Fruit fly (Drosophila melanogaster) whole organism, wandering third instar larva: ENCODE results near the gene Stam.
A peak's percentile ranks its signal among the peaks of the same experiment; 100 is the strongest.

Experiments
- Abd-B ChIP-seq: fragments of >200 bp; optimal IDR thresholded peaks from 2 replicates; lab custom pipeline; 2017; ENCODE audit warnings: missing biosample characterization, missing genetic modification characterization
- CG32264 ChIP-seq: fragments of 200-800 bp; sonication (Bioruptor generic); optimal IDR thresholded peaks from 2 replicates; lab custom pipeline; 2016; ENCODE audit warnings: missing biosample characterization, missing genetic modification characterization
- CG9705 ChIP-seq: fragments of 200-800 bp; sonication (Bioruptor generic); optimal IDR thresholded peaks from 2 replicates; lab custom pipeline; 2018; ENCODE audit warnings: missing biosample characterization, mild to moderate bottlenecking, missing genetic modification characterization
- CrebA ChIP-seq: fragments of 200-800 bp; sonication (Bioruptor generic); optimal IDR thresholded peaks from 2 replicates; lab custom pipeline; 2016; ENCODE audit warnings: missing biosample characterization, mild to moderate bottlenecking, missing genetic modification characterization, borderline replicate concordance
- Dfd ChIP-seq: fragments of >200 bp; optimal IDR thresholded peaks from 2 replicates; lab custom pipeline; 2017; ENCODE audit warnings: missing biosample characterization, missing genetic modification characterization
- Dif ChIP-seq: fragments of 200-275, 200-300 bp; sonication (Bioruptor generic); optimal IDR thresholded peaks from 2 replicates; lab custom pipeline; 2018; ENCODE audit warnings: missing biosample characterization, missing genetic modification characterization; ENCODE audit not compliant: partially characterized antibody
- Hr78 ChIP-seq: fragments of >200 bp; optimal IDR thresholded peaks from 2 replicates; lab custom pipeline; 2017; ENCODE audit warnings: missing biosample characterization, missing genetic modification characterization
- Hr83 ChIP-seq: fragments of 200-300 bp; sonication (Bioruptor generic); optimal IDR thresholded peaks from 2 replicates; lab custom pipeline; 2016; ENCODE audit warnings: missing biosample characterization, mild to moderate bottlenecking, missing genetic modification characterization, moderate library complexity; ENCODE audit not compliant: poor library complexity, severe bottlenecking
- Jra ChIP-seq: sonication (Bioruptor generic); optimal IDR thresholded peaks from 2 replicates; lab custom pipeline; 2016; ENCODE audit warnings: missing biosample characterization, missing genetic modification characterization
- Mio ChIP-seq: sonication (Bioruptor generic); optimal IDR thresholded peaks from 2 replicates; lab custom pipeline; 2016; ENCODE audit warnings: missing biosample characterization, missing genetic modification characterization
- N ChIP-seq: fragments of >200 bp; optimal IDR thresholded peaks from 2 replicates; lab custom pipeline; 2018; ENCODE audit warnings: missing biosample characterization, missing external identifiers, missing genetic modification characterization
- OdsH ChIP-seq: fragments of 200-800 bp; sonication (Bioruptor generic); optimal IDR thresholded peaks from 2 replicates; lab custom pipeline; 2016; ENCODE audit warnings: missing biosample characterization, mild to moderate bottlenecking, missing genetic modification characterization
- Vsx2 ChIP-seq: fragments of 200-300, 225-300 bp; sonication (Bioruptor generic); optimal IDR thresholded peaks from 2 replicates; lab custom pipeline; 2018; ENCODE audit warnings: missing biosample characterization, missing genetic modification characterization; ENCODE audit not compliant: partially characterized antibody
- br ChIP-seq: fragments of 200-800 bp; sonication (Bioruptor generic); optimal IDR thresholded peaks from 2 replicates; lab custom pipeline; 2016; ENCODE audit warnings: missing biosample characterization, missing genetic modification characterization
- brk ChIP-seq: fragments of 200-800 bp; sonication (Bioruptor generic); optimal IDR thresholded peaks from 2 replicates; lab custom pipeline; 2016; ENCODE audit warnings: missing biosample characterization, mild to moderate bottlenecking, missing genetic modification characterization
- dmrt93B ChIP-seq: fragments of 200-800 bp; sonication (Bioruptor generic); optimal IDR thresholded peaks from 2 replicates; lab custom pipeline; 2018; ENCODE audit warnings: missing biosample characterization, mild to moderate bottlenecking, missing genetic modification characterization
- dsf ChIP-seq: sonication (Bioruptor generic); optimal IDR thresholded peaks from 2 replicates; lab custom pipeline; 2016; ENCODE audit warnings: missing biosample characterization, missing genetic modification characterization, borderline replicate concordance
- ey ChIP-seq: fragments of 200-800 bp; sonication (Bioruptor generic); optimal IDR thresholded peaks from 2 replicates; lab custom pipeline; 2016; ENCODE audit warnings: missing biosample characterization, missing genetic modification characterization
- foxo ChIP-seq, 2 experiments: fragments of 200-800 bp; sonication (Bioruptor generic); optimal IDR thresholded peaks; 2 replicates in 1 of 2; 3 replicates in 1 of 2; lab custom pipeline; 2016 to 2017; ENCODE audit warnings: missing biosample characterization in 2 of 2, missing genetic modification characterization in 2 of 2
- fru ChIP-seq: fragments of 200-800 bp; sonication (Bioruptor generic); optimal IDR thresholded peaks from 3 replicates; lab custom pipeline; 2016; ENCODE audit warnings: missing biosample characterization, mild to moderate bottlenecking, missing genetic modification characterization
- h ChIP-seq: fragments of 200-800 bp; sonication (Bioruptor generic); optimal IDR thresholded peaks from 3 replicates; lab custom pipeline; 2016; ENCODE audit warnings: missing biosample characterization, mild to moderate bottlenecking, missing genetic modification characterization
- jim ChIP-seq: fragments of 175-275, 200-325 bp; sonication (Bioruptor generic); optimal IDR thresholded peaks from 2 replicates; lab custom pipeline; 2016; ENCODE audit warnings: missing biosample characterization, mild to moderate bottlenecking, missing genetic modification characterization
- pan ChIP-seq: fragments of >200 bp; optimal IDR thresholded peaks from 2 replicates; lab custom pipeline; 2017
- psq ChIP-seq: fragments of 200-800 bp; sonication (Bioruptor generic); optimal IDR thresholded peaks from 3 replicates; lab custom pipeline; 2017; ENCODE audit warnings: missing biosample characterization, mild to moderate bottlenecking, missing genetic modification characterization, moderate library complexity
- rgr ChIP-seq: fragments of 200-800 bp; sonication (Bioruptor generic); optimal IDR thresholded peaks from 3 replicates; lab custom pipeline; 2016; ENCODE audit warnings: missing biosample characterization, mild to moderate bottlenecking, missing genetic modification characterization
- sv ChIP-seq: fragments of 200-800 bp; sonication (Bioruptor generic); optimal IDR thresholded peaks from 3 replicates; lab custom pipeline; 2016; ENCODE audit warnings: missing biosample characterization, missing genetic modification characterization
- tai ChIP-seq: sonication (Bioruptor generic); optimal IDR thresholded peaks from 2 replicates; lab custom pipeline; 2016; ENCODE audit warnings: missing biosample characterization, missing genetic modification characterization
- usp ChIP-seq: fragments of >200 bp; optimal IDR thresholded peaks from 2 replicates; lab custom pipeline; 2017; ENCODE audit warnings: missing biosample characterization, missing genetic modification characterization
- woc ChIP-seq: sonication (Bioruptor generic); optimal IDR thresholded peaks from 2 replicates; lab custom pipeline; 2016; ENCODE audit warnings: missing biosample characterization, mild to moderate bottlenecking, missing genetic modification characterization

Gene Stam

DNA sequence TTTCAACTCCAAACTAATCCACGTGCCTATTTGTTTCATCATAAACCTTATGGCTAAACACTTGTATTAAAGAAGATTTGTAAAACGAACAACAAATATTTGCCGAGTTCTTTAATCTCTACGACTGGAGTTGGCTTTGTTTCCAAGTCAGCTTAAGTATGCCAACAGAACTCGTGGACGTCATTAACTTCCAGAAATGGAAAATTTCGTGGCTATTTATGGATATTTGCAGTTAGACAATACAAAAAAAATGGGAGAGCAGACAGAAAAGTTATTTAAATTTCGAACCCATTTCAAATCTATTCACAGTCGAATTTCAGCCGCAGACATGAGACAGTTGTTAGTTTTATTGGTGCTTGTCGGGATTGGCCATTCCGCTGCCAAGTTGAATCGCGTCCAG lies 37.9 kb upstream of the Stam start, which contains the start of gene CG17134:
CG17134 (plus strand) TSS at position 301 of the 400 bp plus-strand sequence.
- no peak for TF ChIP-seq tai (GFP tag; lab: Kevin White, UChicago)
- no peak for TF ChIP-seq Jra
- no peak for TF ChIP-seq CG32264
- no peak for TF ChIP-seq usp (GFP tag; lab: Kevin White, UChicago)
- no peak for TF ChIP-seq fru (GFP tag; lab: Kevin White, UChicago)
- TF ChIP-seq Dfd (GFP tag; lab: Kevin White, UChicago): no peak
- TF ChIP-seq woc (GFP tag; lab: Kevin White, UChicago): no peak
- no peak for TF ChIP-seq brk (GFP tag; lab: Kevin White, UChicago)
- TF ChIP-seq h: no peak
- TF ChIP-seq br (GFP tag; lab: Kevin White, UChicago): no peak
- no peak for TF ChIP-seq pan
- no peak for TF ChIP-seq psq (GFP tag; lab: Kevin White, UChicago)
- no peak for TF ChIP-seq OdsH (GFP tag; lab: Kevin White, UChicago)
- TF ChIP-seq foxo (GFP tag; optimal IDR thresholded peaks at IDR 0.05; lab: Kevin White, UChicago): no peak
- TF ChIP-seq CrebA (GFP tag; lab: Kevin White, UChicago): no peak
- TF ChIP-seq Abd-B (GFP tag; lab: Kevin White, UChicago): no peak
- no peak for TF ChIP-seq N (GFP tag; lab: Kevin White, UChicago)
- no peak for TF ChIP-seq Mio

DNA sequence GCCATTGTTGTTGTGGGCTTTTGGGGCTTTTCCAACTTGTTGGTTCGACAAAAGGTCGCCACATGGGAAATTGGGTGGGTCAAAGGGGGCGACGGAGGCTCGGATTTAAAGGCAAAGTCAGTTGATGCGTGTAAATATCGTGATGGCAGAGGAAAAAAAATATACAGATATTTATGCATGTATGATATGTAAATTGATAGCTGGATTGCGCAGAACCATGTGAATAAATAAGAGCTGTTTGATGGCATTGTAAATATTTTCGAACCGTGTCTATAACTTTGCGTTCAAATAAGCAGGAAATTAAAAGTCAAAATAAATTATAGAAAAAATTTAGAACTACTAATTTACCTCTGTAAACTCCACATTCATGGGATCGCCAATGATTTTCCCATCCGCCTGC lies 35.7 kb upstream of the Stam start:
- TF ChIP-seq pan (no peak), ey (GFP tag; lab: Kevin White, UChicago) (no peak), fru (GFP tag; lab: Kevin White, UChicago) (no peak), Vsx2 (GFP tag; lab: Kevin White, UChicago) (no peak), dsf (GFP tag; lab: Kevin White, UChicago) (no peak), Hr78 (GFP tag; lab: Kevin White, UChicago) (no peak), h (no peak)

DNA sequence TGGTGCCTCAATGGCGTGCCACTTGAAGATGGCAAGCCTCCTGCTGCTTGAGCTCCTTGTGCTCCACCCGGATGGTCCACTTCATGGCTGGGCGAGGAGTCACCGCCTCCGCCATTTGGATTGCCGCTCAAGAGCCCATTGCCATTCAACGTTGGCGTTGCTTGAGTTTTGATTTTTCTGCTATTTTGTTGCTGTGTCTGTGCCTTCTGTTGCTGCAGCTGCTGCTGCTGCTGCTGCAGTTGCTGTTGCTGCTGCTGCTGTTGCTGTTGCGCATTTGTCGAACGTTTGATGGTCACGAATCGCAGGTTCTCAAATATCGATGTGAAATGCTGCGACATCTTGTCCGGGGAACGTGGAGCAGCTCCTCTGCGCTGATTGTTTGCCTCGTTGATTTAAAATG lies 26.7 kb upstream of the Stam start:
- no peak for TF ChIP-seq dmrt93B (GFP tag; lab: Kevin White, UChicago)
- TF ChIP-seq Dfd (GFP tag; lab: Kevin White, UChicago): peak; percentile 72

DNA sequence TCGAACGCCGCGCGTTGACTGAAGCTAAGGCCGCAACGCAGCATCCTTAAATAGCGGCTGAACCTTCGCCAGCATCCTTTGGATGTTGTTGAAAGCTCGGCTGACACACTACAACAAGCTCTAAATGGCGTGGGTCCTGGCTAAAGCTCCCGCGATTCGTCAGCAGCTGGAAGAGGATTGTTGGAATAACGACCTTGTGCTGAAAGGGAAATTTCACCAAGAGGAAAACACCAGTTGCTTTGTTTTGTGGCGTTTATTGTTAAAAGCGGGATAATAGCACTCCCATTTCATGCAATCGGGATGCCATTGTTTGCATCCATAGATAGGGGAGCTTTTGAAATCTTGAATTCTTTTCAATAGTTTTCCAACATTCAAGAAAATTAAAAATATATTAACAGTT lies 20.8 kb upstream of the Stam start, which contains the start of gene Nos:
Nos (minus strand) TSS at position 21 of the 400 bp plus-strand sequence.
- TF ChIP-seq rgr (GFP tag; lab: Kevin White, UChicago) (no peak), Dif (GFP tag; lab: Kevin White, UChicago) (no peak), CrebA (GFP tag; lab: Kevin White, UChicago) (no peak), pan (no peak), N (GFP tag; lab: Kevin White, UChicago) (no peak), tai (GFP tag; lab: Kevin White, UChicago) (no peak), CG9705 (GFP tag; lab: Kevin White, UChicago) (no peak), Hr83 (no peak)

DNA sequence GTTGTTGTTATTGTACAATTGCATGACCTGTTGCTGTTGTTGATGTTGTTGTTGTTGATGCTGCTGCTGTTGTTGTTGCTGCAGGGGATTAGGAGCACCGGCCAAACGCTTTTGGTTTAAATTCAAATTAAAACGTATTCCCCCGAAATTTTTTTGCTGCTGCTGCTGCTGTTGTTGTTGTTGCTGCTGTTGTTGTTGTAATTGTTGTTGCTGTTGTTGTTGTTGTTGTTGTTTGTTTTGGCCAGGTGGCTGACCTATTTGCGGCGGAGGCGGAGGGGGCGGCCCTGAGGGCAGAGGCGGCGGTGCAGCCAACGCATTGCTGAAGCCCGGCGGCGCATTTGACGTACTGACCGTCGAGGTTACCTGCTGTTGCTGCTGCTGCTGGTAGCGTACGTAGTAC lies 16.7 kb upstream of the Stam start:
- TF ChIP-seq fru (GFP tag; lab: Kevin White, UChicago) (no peak), h (no peak), sv (GFP tag; lab: Kevin White, UChicago) (no peak), CG32264 (no peak), jim (GFP tag; lab: Kevin White, UChicago) (no peak), Jra (no peak), Dfd (GFP tag; lab: Kevin White, UChicago) (no peak)

DNA sequence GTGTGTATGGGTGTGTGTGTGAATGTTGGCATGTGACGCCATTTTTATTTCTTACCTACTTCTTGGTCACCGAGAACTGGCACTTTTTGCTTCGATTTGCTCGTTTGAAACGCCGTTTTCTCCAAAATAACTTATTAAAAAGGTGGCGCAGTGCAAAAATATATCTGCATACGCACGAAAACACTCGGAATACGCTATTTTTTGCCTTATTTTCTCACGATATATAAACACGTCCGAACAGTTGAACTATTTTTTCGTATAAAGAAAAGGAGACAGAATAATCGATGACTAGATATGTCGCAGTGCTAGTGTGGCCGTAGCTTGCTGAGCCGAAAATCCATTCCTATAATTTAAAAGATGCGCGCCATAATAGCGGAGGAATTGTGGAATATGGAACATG lies 16.0 kb upstream of the Stam start, which contains the start of gene CG6700:
CG6700 (minus strand) TSS at position 272 of the 400 bp plus-strand sequence.
- TF ChIP-seq psq (GFP tag; lab: Kevin White, UChicago) (peak; percentile 43), jim (GFP tag; lab: Kevin White, UChicago) (no peak), OdsH (GFP tag; lab: Kevin White, UChicago) (peak; percentile 22)
